Fruit fly (Drosophila melanogaster) whole organism, embryonic: ENCODE measurements around the gene Ldsdh1.
A peak's percentile ranks its signal among the peaks of the same experiment; 100 is the strongest.

Experiments
- CG10209 ChIP-seq: fragments of 200-800 bp; sonication (Bioruptor generic); optimal IDR thresholded peaks from 3 replicates; lab custom pipeline; 2017; ENCODE audit warnings: missing biosample characterization, mild to moderate bottlenecking, missing genetic modification characterization, missing genetic modification reagents
- CG10462 ChIP-seq: fragments of 200-800 bp; sonication (Bioruptor generic); optimal IDR thresholded peaks from 2 replicates; lab custom pipeline; 2016; ENCODE audit warnings: missing biosample characterization, missing genetic modification characterization
- CG10543 ChIP-seq: fragments of 200-800 bp; sonication (Bioruptor generic); optimal IDR thresholded peaks from 3 replicates; lab custom pipeline; 2017; ENCODE audit warnings: missing biosample characterization, mild to moderate bottlenecking, missing genetic modification characterization, moderate library complexity
- CG11504 ChIP-seq: fragments of 200-800 bp; sonication (Bioruptor generic); optimal IDR thresholded peaks from 3 replicates; lab custom pipeline; 2019; ENCODE audit warnings: missing biosample characterization, mild to moderate bottlenecking, missing genetic modification characterization, moderate library complexity
- CG14014 ChIP-seq: fragments of 200-800 bp; sonication (Bioruptor generic); IDR thresholded peaks from 2 replicates; pipeline ENCODE4 v1.3.6; 2022; ENCODE audit warnings: missing biosample characterization, missing genetic modification characterization
- CG14965 ChIP-seq: fragments of 200-800 bp; sonication (Bioruptor generic); optimal IDR thresholded peaks from 2 replicates; lab custom pipeline; 2016; ENCODE audit warnings: missing biosample characterization, missing genetic modification characterization, borderline replicate concordance
- CG1529 ChIP-seq: fragments of 200-800 bp; sonication (Bioruptor generic); optimal IDR thresholded peaks from 3 replicates; lab custom pipeline; 2018; ENCODE audit warnings: missing biosample characterization, missing genetic modification characterization
- CG1603 ChIP-seq: fragments of 200-800 bp; sonication (Bioruptor generic); optimal IDR thresholded peaks from 2 replicates; lab custom pipeline; 2019; ENCODE audit warnings: missing biosample characterization, mild to moderate bottlenecking, missing genetic modification characterization, moderate library complexity
- CG17359 ChIP-seq: fragments of 200-800 bp; sonication (Bioruptor generic); optimal IDR thresholded peaks from 3 replicates; lab custom pipeline; 2018; ENCODE audit warnings: missing biosample characterization, mild to moderate bottlenecking, missing genetic modification characterization, moderate library complexity
- CG30431 ChIP-seq: fragments of 200-800 bp; sonication (Bioruptor generic); optimal IDR thresholded peaks from 2 replicates; lab custom pipeline; 2017; ENCODE audit warnings: missing biosample characterization, missing genetic modification characterization
- CG4617 ChIP-seq: fragments of 200-800 bp; sonication (Bioruptor generic); optimal IDR thresholded peaks from 3 replicates; lab custom pipeline; 2016; ENCODE audit warnings: missing biosample characterization, missing genetic modification characterization, borderline replicate concordance
- CG6765 ChIP-seq: fragments of 200-800 bp; sonication (Bioruptor generic); optimal IDR thresholded peaks from 3 replicates; lab custom pipeline; 2017; ENCODE audit warnings: missing biosample characterization, mild to moderate bottlenecking, missing genetic modification characterization
- CG8924 ChIP-seq: fragments of 200-800 bp; optimal IDR thresholded peaks from 3 replicates; lab custom pipeline; 2019; ENCODE audit warnings: missing biosample characterization, mild to moderate bottlenecking, missing genetic modification characterization, moderate library complexity
- CG9437 ChIP-seq: fragments of 200-800 bp; sonication (Bioruptor generic); optimal IDR thresholded peaks from 2 replicates; lab custom pipeline; 2018; ENCODE audit warnings: missing biosample characterization, mild to moderate bottlenecking, missing genetic modification characterization
- CG9797 ChIP-seq: fragments of 200-800 bp; sonication (Bioruptor generic); optimal IDR thresholded peaks from 3 replicates; lab custom pipeline; 2018; ENCODE audit warnings: missing biosample characterization, mild to moderate bottlenecking, missing genetic modification characterization
- Dbx ChIP-seq: fragments of 200-800 bp; sonication (Bioruptor generic); IDR thresholded peaks from 3 replicates; pipeline ENCODE4 v1.3.6; 2022; ENCODE audit warnings: missing biosample characterization, missing genetic modification characterization
- Dfd ChIP-seq, 2 experiments: fragments of >200 bp; optimal IDR thresholded peaks; 2 replicates each; lab custom pipeline; 2017; ENCODE audit warnings: missing biosample characterization in 2 of 2, missing genetic modification characterization in 2 of 2
- E2f2 ChIP-seq: fragments of 200-800 bp; sonication (Bioruptor generic); IDR thresholded peaks from 2 replicates; pipeline ENCODE4 v1.3.6; 2022; ENCODE audit warnings: missing biosample characterization, missing genetic modification characterization
- Eip74EF ChIP-seq, 2 experiments: fragments of 200-800 bp in 1 of 2; fragments of >200 bp in 1 of 2; sonication (Bioruptor generic) in 1 of 2; optimal IDR thresholded peaks; 2 replicates each; lab custom pipeline; 2017 to 2019; ENCODE audit warnings: missing biosample characterization in 2 of 2, missing genetic modification characterization in 2 of 2, mild to moderate bottlenecking in 1 of 2, moderate library complexity in 1 of 2
- HLH3B ChIP-seq: fragments of 200-800 bp; sonication (Bioruptor generic); IDR thresholded peaks from 2 replicates; pipeline ENCODE4 v1.3.6; 2022; ENCODE audit warnings: missing biosample characterization, missing genetic modification characterization
- HLH4C ChIP-seq: fragments of 200-800 bp; sonication (Bioruptor generic); IDR thresholded peaks from 3 replicates; pipeline ENCODE4 v1.3.6; 2022; ENCODE audit warnings: missing biosample characterization, missing genetic modification characterization; ENCODE audit not compliant: partially characterized antibody
- Hey ChIP-seq: fragments of 200-800 bp; sonication (Bioruptor generic); optimal IDR thresholded peaks from 3 replicates; lab custom pipeline; 2018; ENCODE audit warnings: missing biosample characterization, mild to moderate bottlenecking, missing genetic modification characterization
- HmgD ChIP-seq: fragments of 200-800 bp; sonication (Bioruptor generic); optimal IDR thresholded peaks from 3 replicates; lab custom pipeline; 2016; ENCODE audit warnings: missing biosample characterization, missing genetic modification characterization
- Hmx ChIP-seq: fragments of 200-800 bp; sonication (Bioruptor generic); optimal IDR thresholded peaks from 2 replicates; lab custom pipeline; 2016; ENCODE audit warnings: missing biosample characterization, missing genetic modification characterization
- Hr51 ChIP-seq, 2 experiments: fragments of 200-800 bp; sonication (Bioruptor generic); optimal IDR thresholded peaks; 2 replicates in 1 of 2; 3 replicates in 1 of 2; lab custom pipeline; 2016 to 2018; ENCODE audit warnings: missing biosample characterization in 2 of 2, missing genetic modification characterization in 2 of 2, mild to moderate bottlenecking in 1 of 2, moderate library complexity in 1 of 2
- MBD-R2 ChIP-seq: fragments of 200-800 bp; sonication (Bioruptor generic); IDR thresholded peaks from 2 replicates; pipeline ENCODE4 v1.3.6; 2022; ENCODE audit warnings: missing biosample characterization, missing genetic modification characterization
- Nf-YA ChIP-seq: fragments of 200-800 bp; sonication (Bioruptor generic); IDR thresholded peaks from 2 replicates; pipeline ENCODE4 v1.3.6; 2022; ENCODE audit warnings: missing biosample characterization, missing genetic modification characterization
- Nf-YB ChIP-seq: fragments of 200-800 bp; sonication (Bioruptor generic); optimal IDR thresholded peaks from 3 replicates; lab custom pipeline; 2019; ENCODE audit warnings: missing biosample characterization, mild to moderate bottlenecking, missing genetic modification characterization, moderate library complexity
- Opbp ChIP-seq: fragments of 200-800 bp; sonication (Bioruptor generic); IDR thresholded peaks from 3 replicates; pipeline ENCODE4 v1.3.6; 2022; ENCODE audit warnings: missing biosample characterization, missing genetic modification characterization; ENCODE audit not compliant: partially characterized antibody
- Six4 ChIP-seq: fragments of 200-800 bp; sonication (Bioruptor generic); optimal IDR thresholded peaks from 2 replicates; lab custom pipeline; 2016; ENCODE audit warnings: missing biosample characterization, missing genetic modification characterization
- Sry-δ ChIP-seq: fragments of 200-800 bp; sonication (Bioruptor generic); optimal IDR thresholded peaks from 2 replicates; lab custom pipeline; 2016; ENCODE audit warnings: missing biosample characterization, missing genetic modification characterization
- YL-1 ChIP-seq: fragments of 200-800 bp; sonication (Bioruptor generic); optimal IDR thresholded peaks from 3 replicates; lab custom pipeline; 2017; ENCODE audit warnings: missing biosample characterization, mild to moderate bottlenecking, missing genetic modification characterization
- cas ChIP-seq: fragments of 200-800 bp; sonication (Bioruptor generic); IDR thresholded peaks from 2 replicates; pipeline ENCODE4 v1.3.6; 2022; ENCODE audit warnings: missing biosample characterization, missing genetic modification characterization
- chinmo ChIP-seq: fragments of 200-800 bp; sonication (Bioruptor generic); IDR thresholded peaks from 4 replicates; pipeline ENCODE4 v1.3.6; 2022; ENCODE audit warnings: missing biosample characterization, missing genetic modification characterization; ENCODE audit not compliant: partially characterized antibody
- ems ChIP-seq: fragments of 200-800 bp; sonication (Bioruptor generic); optimal IDR thresholded peaks from 3 replicates; lab custom pipeline; 2016; ENCODE audit warnings: missing biosample characterization, missing genetic modification characterization
- gcm ChIP-seq: fragments of 200-800 bp; sonication (Bioruptor generic); optimal IDR thresholded peaks from 2 replicates; lab custom pipeline; 2019; ENCODE audit warnings: missing biosample characterization, mild to moderate bottlenecking, missing genetic modification characterization, moderate library complexity
- knrl ChIP-seq: fragments of 200-800 bp; sonication (Bioruptor generic); IDR thresholded peaks from 3 replicates; pipeline ENCODE4 v1.3.6; 2022; ENCODE audit warnings: missing biosample characterization, missing genetic modification characterization; ENCODE audit not compliant: partially characterized antibody
- lov ChIP-seq, 2 experiments: fragments of 200-800 bp in 1 of 2; fragments of >200 bp in 1 of 2; sonication (Bioruptor generic) in 1 of 2; IDR thresholded peaks in 1 of 2; optimal IDR thresholded peaks in 1 of 2; 2 replicates in 1 of 2; 3 replicates in 1 of 2; pipeline versions ENCODE4 v1.3.6 to Lab custom; 2017 to 2022; ENCODE audit warnings: missing biosample characterization in 1 of 2, missing genetic modification characterization in 1 of 2
- mld ChIP-seq: fragments of 200-800 bp; sonication (Bioruptor generic); IDR thresholded peaks from 3 replicates; pipeline ENCODE4 v1.3.6; 2022; ENCODE audit warnings: missing biosample characterization, missing genetic modification characterization; ENCODE audit not compliant: partially characterized antibody
- oc ChIP-seq: fragments of 200-800 bp; sonication (Bioruptor generic); optimal IDR thresholded peaks from 2 replicates; lab custom pipeline; 2018; ENCODE audit warnings: missing biosample characterization, mild to moderate bottlenecking, missing genetic modification characterization, moderate library complexity
- pnt ChIP-seq: fragments of 200-800 bp; sonication (Bioruptor generic); optimal IDR thresholded peaks from 3 replicates; lab custom pipeline; 2016; ENCODE audit warnings: missing biosample characterization, missing genetic modification characterization
- psq ChIP-seq: fragments of 200-800 bp; sonication (Bioruptor generic); optimal IDR thresholded peaks from 2 replicates; lab custom pipeline; 2017; ENCODE audit warnings: missing biosample characterization, missing genetic modification characterization
- sens-2 ChIP-seq: fragments of 200-800 bp; sonication (Bioruptor generic); IDR thresholded peaks from 2 replicates; pipeline ENCODE4 v1.3.6; 2022; ENCODE audit warnings: missing biosample characterization, missing genetic modification characterization
- tap ChIP-seq: fragments of 200-800 bp; optimal IDR thresholded peaks from 3 replicates; lab custom pipeline; 2019; ENCODE audit warnings: missing biosample characterization, mild to moderate bottlenecking, missing genetic modification characterization, moderate library complexity
- tin ChIP-seq: fragments of 200-800 bp; sonication (Bioruptor generic); optimal IDR thresholded peaks from 3 replicates; lab custom pipeline; 2016; ENCODE audit warnings: missing biosample characterization, missing genetic modification characterization
- trh ChIP-seq: fragments of 200-800 bp; sonication (Bioruptor generic); optimal IDR thresholded peaks from 2 replicates; lab custom pipeline; 2016; ENCODE audit warnings: missing biosample characterization, missing genetic modification characterization
- zf30C ChIP-seq: fragments of 200-800 bp; sonication (Bioruptor generic); optimal IDR thresholded peaks from 3 replicates; lab custom pipeline; 2018; ENCODE audit warnings: missing biosample characterization, mild to moderate bottlenecking, missing genetic modification characterization
- zfh1 ChIP-seq: fragments of 200-800 bp; sonication (Bioruptor generic); IDR thresholded peaks from 3 replicates; pipeline ENCODE4 v1.3.6; 2022; ENCODE audit warnings: missing biosample characterization, missing genetic modification characterization

Ldsdh1 gene

dm6 chrX:8091017-8091620 is 9.7 kb upstream of the Ldsdh1 start (continued):
- TF ChIP-seq CG4617 (peak; percentile 84), ems (GFP tag; lab: Kevin White, UChicago) (peak; percentile 91), YL-1 (GFP tag; lab: Kevin White, UChicago) (peak; percentile 76), CG1603 (tag; lab: Kevin White, UChicago) (peak; percentile 95), zf30C (GFP tag; lab: Kevin White, UChicago) (no peak), CG8924 (tag; lab: Kevin White, UChicago) (peak; percentile 97), sens-2 (GFP tag; lab: Robert Waterston, UW) (peak; percentile 97), CG6765 (GFP tag; lab: Kevin White, UChicago) (peak; percentile 95), CG9797 (GFP tag; lab: Kevin White, UChicago) (peak; percentile 42), gcm (peak; percentile 92), zfh1 (GFP tag; lab: Robert Waterston, UW) (peak; percentile 99), E2f2 (GFP tag; lab: Robert Waterston, UW) (peak; percentile 87), tin (GFP tag; lab: Kevin White, UChicago) (peak; percentile 95), psq (peak; percentile 81), CG9437 (GFP tag; lab: Kevin White, UChicago) (peak; percentile 88), Dbx (GFP tag; lab: Robert Waterston, UW) (peak; percentile 98), Six4 (GFP tag; lab: Kevin White, UChicago) (peak; percentile 93), CG17359 (tag; lab: Kevin White, UChicago) (peak; percentile 97), Eip74EF (GFP tag; optimal IDR thresholded peaks at IDR 0.05; lab: Kevin White, UChicago) (peak in 1 of 2 experiments; percentile 93), CG14014 (GFP tag; lab: Robert Waterston, UW) (peak; percentile 98), CG30431 (GFP tag; lab: Kevin White, UChicago) (peak; percentile 91), CG10543 (GFP tag; lab: Kevin White, UChicago) (peak; percentile 88), trh (GFP tag; lab: Kevin White, UChicago) (peak; percentile 90), Hey (peak; percentile 91), HLH3B (GFP tag; lab: Robert Waterston, UW) (peak; percentile 99), CG10462 (GFP tag; lab: Kevin White, UChicago) (peak; percentile 93), MBD-R2 (GFP tag; lab: Robert Waterston, UW) (peak; percentile 98), tap (tag; lab: Kevin White, UChicago) (peak; percentile 96), HmgD (GFP tag; lab: Kevin White, UChicago) (peak; percentile 32), mld (no peak), CG10209 (peak; percentile 96), Sry-δ (GFP tag; lab: Kevin White, UChicago) (peak; percentile 38), Hmx (GFP tag; lab: Kevin White, UChicago) (peak; percentile 77), Dfd (GFP tag; optimal IDR thresholded peaks at IDR 0.05; lab: Kevin White, UChicago) (peak in 1 of 2 experiments; percentile 64), Nf-YA (peak; percentile 97), knrl (GFP tag; lab: Robert Waterston, UW) (peak; percentile 48; the same call in 2 of the 3 replicates), cas (GFP tag; lab: Robert Waterston, UW) (peak; percentile 95), HLH4C (GFP tag; lab: Robert Waterston, UW) (no peak), chinmo (GFP tag; lab: Robert Waterston, UW) (peak; percentile 86; the same call in 2 of the 4 replicates), pnt (GFP tag; lab: Kevin White, UChicago) (peak; percentile 85), Nf-YB (GFP tag; lab: Kevin White, UChicago) (peak; percentile 83), CG1529 (GFP tag; lab: Kevin White, UChicago) (peak; percentile 93), CG14965 (GFP tag; lab: Kevin White, UChicago) (no peak), oc (tag; lab: Kevin White, UChicago) (peak; percentile 97), Hr51 (GFP tag; optimal IDR thresholded peaks at IDR 0.05; lab: Kevin White, UChicago) (peak; percentile 88 to 97), CG11504 (tag; lab: Kevin White, UChicago) (peak; percentile 95), lov (optimal IDR thresholded peaks at IDR 0.05; lab: Kevin White, UChicago) (no peak), lov (GFP tag; IDR thresholded peaks at IDR 0.05; lab: Robert Waterston, UW) (peak; percentile 97), Opbp (GFP tag; lab: Robert Waterston, UW) (0 out of 3 replicates have a peak, but pooled peaks have one; percentile 49)
